Worm (Caenorhabditis elegans) whole organism, dauer: ENCODE measurements around the gene str-4.

Experiments used
- unc-62 ChIP-seq: sonication (generic microtip); optimal IDR thresholded peaks from 2 replicates; lab custom pipeline; 2017; ENCODE audit warnings: missing biosample characterization, missing genetic modification reagents, missing genetic modification characterization

The str-4 gene

ce11 chrV:13339633-13340290, at the start of gene str-4, which contains the start of gene lgc-48:
str-4 (minus strand) TSS chrV:13339733.
lgc-48 (plus strand) TSS chrV:13340240.
- no peak for TF ChIP-seq unc-62 (GFP tag; lab: Kevin White, UChicago)

DNA sequence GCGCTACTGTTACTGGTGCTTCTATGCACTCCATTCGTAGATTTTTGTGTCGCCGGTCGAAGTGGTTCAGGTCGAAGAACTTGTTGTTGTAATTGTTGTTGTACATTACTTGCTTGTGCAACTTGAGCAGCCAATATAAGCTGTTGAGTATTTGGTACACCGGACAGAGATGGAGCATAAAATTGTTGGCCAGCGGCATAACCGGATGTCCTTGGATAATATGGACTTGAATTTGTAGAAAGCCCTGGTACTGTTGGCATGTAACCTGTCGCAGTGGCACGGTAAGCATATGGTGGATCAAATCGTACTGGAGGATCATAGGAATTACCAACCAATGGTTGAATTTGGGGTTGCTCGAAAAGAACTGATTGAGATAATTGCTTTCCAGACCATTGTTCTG, 49.4 kb upstream of the str-4 start:
- no peak for TF ChIP-seq unc-62 (GFP tag; lab: Kevin White, UChicago)

DNA sequence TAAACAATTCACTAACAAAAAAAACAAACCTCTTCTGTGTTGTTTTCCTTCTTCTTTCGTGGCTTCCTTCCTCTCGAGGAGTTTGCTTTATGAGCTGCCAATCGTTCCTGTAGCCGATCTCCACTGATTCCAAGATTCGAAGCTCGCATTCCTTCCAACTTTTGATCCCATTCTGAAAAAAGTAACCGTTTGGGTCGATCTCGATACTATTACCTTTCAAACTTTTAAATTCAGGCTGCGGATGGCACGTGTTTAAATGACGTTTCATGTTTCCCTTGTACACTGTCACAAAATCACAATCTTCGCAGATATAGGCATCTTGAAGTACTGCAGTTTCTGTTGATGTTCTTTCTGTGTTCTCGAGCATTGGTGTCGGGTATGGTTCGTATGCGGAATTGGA, 47.9 kb upstream of the str-4 start:
- TF ChIP-seq unc-62 (GFP tag; lab: Kevin White, UChicago): no peak

- no peak for TF ChIP-seq unc-62 (GFP tag; lab: Kevin White, UChicago)
These were observed 46.3 kb upstream of the str-4 start, which contains the start of gene gcy-34 for ce11 chrV:13385798-13386197. gcy-34 (minus strand) TSS chrV:13385898.

DNA sequence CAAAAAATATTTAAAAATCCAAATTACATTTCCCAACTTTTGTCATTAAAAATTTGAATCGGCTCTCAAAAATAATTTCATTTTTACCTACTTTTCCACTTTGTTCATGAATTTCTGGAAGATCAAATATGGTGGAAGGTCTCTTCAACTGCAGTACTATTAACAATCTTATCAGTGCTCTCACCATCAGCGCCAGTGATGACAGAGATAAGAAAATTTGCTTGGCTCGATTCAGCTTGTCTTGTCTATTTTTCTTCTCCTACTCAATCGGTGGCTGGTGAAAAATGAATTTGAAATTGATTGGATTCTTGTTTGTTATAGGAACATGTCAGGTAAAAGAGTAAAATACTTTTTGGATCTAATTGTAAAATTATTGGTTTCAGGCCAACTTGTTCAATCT, 41.4 kb upstream of the str-4 start, which contains the start of gene cpz-2:
Gene cpz-2 (plus strand): TSS at position 210 of the 400 bp plus-strand sequence.
- no peak for TF ChIP-seq unc-62 (GFP tag; lab: Kevin White, UChicago)

DNA sequence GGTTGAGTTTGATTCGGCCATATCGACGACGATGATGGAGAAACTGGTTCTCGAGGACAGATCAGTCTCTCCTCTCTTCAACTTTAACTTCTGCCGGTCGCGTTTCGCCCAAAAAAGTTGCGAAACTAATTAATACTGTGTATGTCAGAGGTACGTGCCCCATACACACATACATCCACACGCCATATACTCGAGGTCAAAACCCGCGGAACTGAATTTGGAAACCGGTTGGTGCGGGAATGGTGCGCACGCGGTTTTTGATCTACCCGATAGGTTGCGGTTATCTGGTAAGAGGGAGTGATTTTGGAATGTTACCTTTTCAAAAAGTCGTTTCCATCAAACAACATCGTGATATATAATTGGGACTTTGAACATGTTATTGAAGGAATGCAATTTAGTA, 40.6 kb upstream of the str-4 start, which contains the start of gene ifbp-1:
Gene ifbp-1 (minus strand): TSS at position 85 of the 400 bp plus-strand sequence.
- TF ChIP-seq unc-62 (GFP tag; lab: Kevin White, UChicago): no peak

DNA sequence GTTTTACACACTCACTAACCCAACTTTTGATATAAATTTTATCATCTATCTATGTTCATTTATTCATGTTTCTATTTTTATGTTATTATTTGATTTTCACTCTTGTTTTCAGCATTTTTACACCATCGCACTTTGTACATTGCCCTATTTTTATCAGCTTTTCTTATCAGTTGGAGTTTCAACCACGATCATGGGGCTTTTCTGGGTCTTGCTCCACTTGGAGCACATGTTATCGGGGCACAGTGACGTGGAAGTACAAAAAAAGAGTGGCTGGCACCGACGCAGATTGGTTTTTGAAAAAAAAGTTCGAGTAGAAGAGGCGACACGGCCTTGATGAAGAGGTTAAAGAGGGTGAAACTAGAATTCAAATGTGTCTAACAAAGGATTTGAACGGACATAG, 37.6 kb upstream of the str-4 start:
- no peak for TF ChIP-seq unc-62 (GFP tag; lab: Kevin White, UChicago)

DNA sequence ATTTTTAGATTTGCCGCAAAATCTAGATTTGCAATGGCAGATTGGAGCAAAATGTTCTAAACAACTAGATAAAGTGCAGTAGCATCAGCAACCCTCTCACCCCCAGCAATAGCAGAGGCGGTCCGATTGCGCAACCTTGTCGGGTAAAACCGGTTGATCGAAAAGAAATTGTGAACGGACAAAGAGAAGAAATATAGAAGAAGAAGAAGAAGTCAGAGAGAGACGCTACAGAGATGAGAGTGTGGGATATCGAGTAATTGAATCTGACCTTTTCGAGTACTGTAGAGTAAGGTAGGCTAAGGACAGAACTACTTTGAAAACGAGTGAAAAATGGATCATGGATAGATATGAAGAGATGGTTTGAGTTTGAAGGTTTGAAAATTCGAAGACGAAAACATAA, 36.3 kb upstream of the str-4 start:
- TF ChIP-seq unc-62 (GFP tag; lab: Kevin White, UChicago): no peak

DNA sequence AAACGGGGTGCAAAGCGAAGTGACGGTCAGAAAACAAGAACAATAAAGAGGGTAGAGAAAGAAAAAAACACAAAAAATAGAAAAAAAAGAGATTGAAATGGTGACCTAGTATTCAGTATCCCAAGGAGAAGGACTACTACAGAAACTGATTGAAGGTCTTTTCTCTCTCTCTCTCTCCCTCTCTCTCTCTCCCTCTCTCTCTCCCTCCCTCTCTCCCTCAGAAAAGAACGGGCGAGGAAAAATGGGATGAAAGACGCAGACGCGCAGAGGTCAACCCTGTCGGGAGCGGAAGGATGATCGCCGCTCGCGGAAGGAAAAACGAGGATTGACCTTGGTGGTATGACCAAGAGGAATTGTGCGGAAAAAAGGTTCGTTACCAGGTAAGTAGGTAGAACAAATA, 35.0 kb upstream of the str-4 start:
- TF ChIP-seq unc-62 (GFP tag; lab: Kevin White, UChicago): no peak

DNA sequence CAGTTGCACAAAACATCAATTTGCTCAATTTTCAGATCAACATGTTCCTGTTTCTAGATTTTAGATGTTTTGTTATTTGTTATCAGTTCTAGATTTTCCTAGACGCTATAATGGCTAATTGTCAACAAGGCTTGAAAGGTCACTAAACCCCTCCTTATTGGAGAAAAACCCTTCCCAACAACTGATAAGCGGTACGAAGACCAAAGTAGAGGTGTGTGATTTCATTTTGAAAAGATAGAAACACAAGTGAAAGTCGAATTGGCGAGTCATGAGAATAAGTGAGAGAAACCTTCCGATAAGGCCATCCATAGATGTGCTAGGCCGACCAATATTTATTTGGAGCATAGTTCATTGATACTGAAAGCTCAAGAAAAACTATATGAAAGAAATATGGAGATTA, 34.1 kb upstream of the str-4 start:
- no peak for TF ChIP-seq unc-62 (GFP tag; lab: Kevin White, UChicago)

DNA sequence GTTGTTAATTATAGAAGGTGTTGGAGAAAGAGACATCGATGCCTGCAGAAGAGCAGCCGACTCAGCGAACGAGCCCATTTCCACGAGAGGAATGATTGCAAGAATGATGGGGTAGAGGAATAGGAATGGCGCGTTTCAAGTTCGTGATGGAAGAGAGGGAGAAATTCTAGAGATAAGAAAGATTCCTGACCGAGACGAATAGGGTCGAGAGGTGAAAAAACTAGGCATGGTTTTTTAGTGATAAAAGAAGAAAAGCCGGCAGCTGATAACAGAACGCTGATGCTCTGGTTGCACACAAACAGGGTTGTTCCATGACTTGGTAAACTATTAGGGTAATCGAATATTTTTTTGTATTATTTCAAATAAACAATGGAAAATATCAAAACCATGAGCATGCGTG, 33.3 kb upstream of the str-4 start:
- no peak for TF ChIP-seq unc-62 (GFP tag; lab: Kevin White, UChicago)

- no peak for TF ChIP-seq unc-62 (GFP tag; lab: Kevin White, UChicago)
These were observed 31.8 kb upstream of the str-4 start for ce11 chrV:13371336-13371735.

DNA sequence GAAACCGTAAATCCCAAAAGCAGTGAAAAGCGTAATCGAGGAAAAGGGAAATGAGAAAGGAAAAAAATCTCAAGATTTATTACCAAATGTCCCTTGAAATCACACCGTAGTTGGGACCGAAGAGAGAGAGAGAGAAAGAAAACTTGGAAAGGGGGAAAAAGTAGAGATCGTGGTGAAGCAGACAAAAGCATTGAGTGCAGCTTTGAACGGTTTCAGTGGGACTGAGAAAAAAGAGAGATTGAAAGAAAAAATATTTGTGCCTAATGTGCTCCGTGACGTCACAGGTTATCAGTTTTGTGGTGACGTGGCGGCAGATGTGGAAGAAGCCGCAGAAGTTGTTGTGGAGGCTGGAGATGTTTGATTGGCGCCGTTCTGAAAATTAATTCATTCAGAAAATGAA, 30.7 kb upstream of the str-4 start:
- no peak for TF ChIP-seq unc-62 (GFP tag; lab: Kevin White, UChicago)

DNA sequence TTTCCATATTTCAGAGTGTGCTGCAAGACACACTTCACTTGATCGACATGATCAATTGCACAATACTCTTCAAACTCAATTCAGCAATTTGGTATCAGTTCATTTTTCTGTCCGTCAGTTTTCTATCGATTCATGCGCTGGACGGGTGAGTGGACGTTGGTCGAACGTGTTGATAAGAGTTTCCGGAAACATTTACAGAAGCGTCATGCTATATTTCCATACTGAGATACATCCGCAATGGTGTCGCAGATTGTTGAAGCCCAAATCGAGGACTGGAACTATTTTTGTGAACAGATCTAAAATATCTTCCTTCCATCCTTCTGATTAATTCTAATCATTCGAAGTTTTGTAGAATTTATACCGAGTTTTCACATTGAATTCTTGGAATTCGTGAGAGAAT, 30.1 kb upstream of the str-4 start:
- no peak for TF ChIP-seq unc-62 (GFP tag; lab: Kevin White, UChicago)

- no peak for TF ChIP-seq unc-62 (GFP tag; lab: Kevin White, UChicago)
These were observed 27.5 kb upstream of the str-4 start, which contains the start of gene srx-125 for ce11 chrV:13367024-13367423. srx-125 (plus strand) TSS chrV:13367324.

DNA sequence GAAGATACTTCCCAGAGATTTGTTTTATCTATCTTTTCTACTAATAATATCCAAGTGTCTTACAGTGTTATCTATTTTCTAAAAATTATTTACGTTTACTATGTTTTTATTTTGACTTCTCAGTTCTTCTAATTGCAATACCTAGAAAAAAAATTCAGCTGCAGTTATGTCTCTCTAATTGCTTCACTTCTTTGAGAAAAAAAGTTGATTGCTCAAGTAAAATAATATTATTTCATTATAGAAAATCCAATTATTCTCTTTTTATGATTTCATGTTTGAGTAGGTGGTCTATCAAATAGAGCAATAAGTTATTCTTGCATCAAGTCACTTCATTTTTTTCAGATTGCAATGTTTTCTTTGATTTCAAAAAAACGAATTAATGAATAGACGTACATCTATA, 27.0 kb upstream of the str-4 start:
- TF ChIP-seq unc-62 (GFP tag; lab: Kevin White, UChicago): no peak

DNA sequence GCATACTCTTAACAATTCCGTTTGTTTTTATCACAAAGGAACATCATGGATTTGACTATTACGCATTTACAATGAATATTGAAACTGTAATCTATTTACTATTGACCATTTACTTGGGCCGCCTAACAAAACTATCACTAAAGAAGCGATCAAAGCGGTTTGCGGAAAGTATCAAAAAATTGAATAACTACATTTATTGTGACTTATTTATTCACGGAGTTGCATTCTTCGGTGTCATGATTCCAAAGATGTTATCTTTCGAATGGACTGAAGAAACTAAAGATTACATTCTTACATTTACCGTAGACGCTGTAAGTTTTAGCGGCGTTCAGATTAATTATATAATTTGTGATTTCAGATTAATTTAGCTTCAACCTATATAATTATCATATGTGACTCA, 24.7 kb upstream of the str-4 start:
- TF ChIP-seq unc-62 (GFP tag; lab: Kevin White, UChicago): no peak
